Worm (Caenorhabditis elegans) whole organism, early embryonic: ENCODE measurements around the gene sre-49.

Experiments
- B0310.2 ChIP-seq: sonication (generic microtip); optimal IDR thresholded peaks from 2 replicates; lab custom pipeline; 2016; ENCODE audit warnings: mild to moderate bottlenecking, missing genetic modification characterization, missing compliant biosample characterization
- ama-1 ChIP-seq: fragments of 150-350 bp; optimal IDR thresholded peaks from 2 replicates; lab custom pipeline; 2014
- ceh-13 ChIP-seq: fragments of 200-800 bp; sonication (Bioruptor generic); optimal IDR thresholded peaks from 2 replicates; lab custom pipeline; 2018; ENCODE audit warnings: mild to moderate bottlenecking, missing genetic modification characterization, missing compliant biosample characterization
- flt-1 ChIP-seq: fragments of 200-800 bp; sonication (Bioruptor generic); IDR thresholded peaks from 2 replicates; pipeline ENCODE4 v1.3.6; 2022; ENCODE audit warnings: missing genetic modification characterization, missing compliant biosample characterization
- hmg-4 ChIP-seq: fragments of 200-800 bp; sonication (Bioruptor generic); optimal IDR thresholded peaks from 2 replicates; lab custom pipeline; 2018; ENCODE audit warnings: mild to moderate bottlenecking, missing genetic modification characterization, missing compliant biosample characterization
- hnd-1 ChIP-seq: sonication (generic microtip); optimal IDR thresholded peaks from 2 replicates; lab custom pipeline; 2016; ENCODE audit warnings: missing genetic modification characterization, missing compliant biosample characterization

DNA sequence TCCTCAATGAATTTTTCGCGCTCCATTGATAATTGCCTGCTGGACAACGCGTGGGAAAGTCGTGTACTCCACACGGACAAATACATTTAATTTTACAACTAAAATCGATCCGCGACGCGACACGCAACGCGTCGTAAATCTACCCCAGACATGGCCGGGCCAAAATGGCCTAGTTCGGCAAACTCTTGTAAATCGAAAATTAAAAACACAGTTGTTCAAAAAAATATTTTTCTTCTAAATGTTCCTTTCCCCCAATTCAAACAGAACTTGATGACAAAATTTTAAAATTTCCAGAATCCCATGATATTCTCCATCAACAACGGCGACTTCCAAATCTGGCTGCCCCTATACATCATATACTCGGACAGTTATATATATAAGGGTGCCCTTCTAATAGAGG lies 10.4 kb downstream of the sre-49 start, which contains the start of gene sre-55:
- TF ChIP-seq hmg-4 = no peak
- no peak for TF ChIP-seq B0310.2 (tag; lab: Kevin White, UChicago)
- TF ChIP-seq flt-1 (GFP tag; lab: Robert Waterston, UW) = no peak
- no peak for TF ChIP-seq ama-1 (lab: Kevin White, UChicago)
- TF ChIP-seq hnd-1 (tag; lab: Kevin White, UChicago) = no peak
- TF ChIP-seq ceh-13 (GFP tag; lab: Kevin White, UChicago) = no peak
